Fruit fly (Drosophila melanogaster) whole organism, embryonic: ENCODE data around the gene Pstk.

Source experiments
- CG10267 ChIP-seq: fragments of 200-800 bp; sonication (Bioruptor generic); optimal IDR thresholded peaks from 2 replicates; lab custom pipeline; 2018; ENCODE audit warnings: missing biosample characterization, mild to moderate bottlenecking, missing genetic modification characterization, moderate library complexity
- CG10565 ChIP-seq: fragments of 200-800 bp; sonication (Bioruptor generic); optimal IDR thresholded peaks from 3 replicates; lab custom pipeline; 2016; ENCODE audit warnings: missing biosample characterization, mild to moderate bottlenecking, missing genetic modification characterization
- CG12219 ChIP-seq: fragments of 200-800 bp; sonication (Bioruptor generic); optimal IDR thresholded peaks from 3 replicates; lab custom pipeline; 2018; ENCODE audit warnings: missing biosample characterization, mild to moderate bottlenecking, missing genetic modification characterization
- CG12299 ChIP-seq: fragments of 200-800 bp; sonication (Bioruptor generic); optimal IDR thresholded peaks from 2 replicates; lab custom pipeline; 2018; ENCODE audit warnings: missing biosample characterization, mild to moderate bottlenecking, missing genetic modification characterization
- CG13123 ChIP-seq: fragments of 200-800 bp; sonication (Bioruptor generic); optimal IDR thresholded peaks from 2 replicates; lab custom pipeline; 2016; ENCODE audit warnings: missing biosample characterization, missing genetic modification characterization
- CG13287 ChIP-seq: fragments of 200-800 bp; sonication (Bioruptor generic); IDR thresholded peaks from 2 replicates; pipeline ENCODE4 v1.3.6; 2022; ENCODE audit warnings: missing biosample characterization, missing genetic modification characterization; ENCODE audit not compliant: partially characterized antibody
- CG17802 ChIP-seq: fragments of 200-800 bp; sonication (Bioruptor generic); optimal IDR thresholded peaks from 2 replicates; lab custom pipeline; 2018; ENCODE audit warnings: missing biosample characterization, mild to moderate bottlenecking, missing genetic modification characterization, moderate library complexity
- CG2199 ChIP-seq: fragments of 200-800 bp; sonication (Bioruptor generic); IDR thresholded peaks from 3 replicates; pipeline ENCODE4 v1.3.6; 2022; ENCODE audit warnings: missing biosample characterization, missing genetic modification characterization
- CG2889 ChIP-seq: fragments of 200-800 bp; sonication (Bioruptor generic); IDR thresholded peaks from 3 replicates; pipeline ENCODE4 v1.3.6; 2022; ENCODE audit warnings: missing biosample characterization, missing genetic modification characterization
- CG3847 ChIP-seq: fragments of 200-800 bp; sonication (Bioruptor generic); IDR thresholded peaks from 2 replicates; pipeline ENCODE4 v1.3.6; 2022; ENCODE audit warnings: missing biosample characterization, missing genetic modification characterization
- CG3995 ChIP-seq: fragments of 200-800 bp; sonication (Bioruptor generic); optimal IDR thresholded peaks from 3 replicates; lab custom pipeline; 2016; ENCODE audit warnings: missing biosample characterization, missing genetic modification characterization
- CG4854 ChIP-seq: fragments of 200-800 bp; sonication (Bioruptor generic); optimal IDR thresholded peaks from 2 replicates; lab custom pipeline; 2016; ENCODE audit warnings: missing biosample characterization, missing genetic modification characterization, inconsistent platforms
- CG5180 ChIP-seq: fragments of 200-800 bp; sonication (Bioruptor generic); optimal IDR thresholded peaks from 3 replicates; lab custom pipeline; 2017; ENCODE audit warnings: missing biosample characterization, missing genetic modification characterization, mild to moderate bottlenecking, moderate library complexity, missing genetic modification reagents
- CG6272 ChIP-seq: fragments of 200-800 bp; sonication (Bioruptor generic); IDR thresholded peaks from 2 replicates; pipeline ENCODE4 v1.3.6; 2022; ENCODE audit warnings: missing biosample characterization, missing genetic modification characterization
- CG6683 ChIP-seq: fragments of 200-800 bp; sonication (Bioruptor generic); optimal IDR thresholded peaks from 2 replicates; lab custom pipeline; 2017; ENCODE audit warnings: missing biosample characterization, mild to moderate bottlenecking, missing genetic modification characterization, missing genetic modification reagents
- CG6854 ChIP-seq: fragments of 200-800 bp; sonication (Bioruptor generic); optimal IDR thresholded peaks from 3 replicates; lab custom pipeline; 2017; ENCODE audit warnings: missing biosample characterization, mild to moderate bottlenecking, missing genetic modification characterization
- CG7928 ChIP-seq: fragments of 200-800 bp; sonication (Bioruptor generic); optimal IDR thresholded peaks from 2 replicates; lab custom pipeline; 2017; ENCODE audit warnings: missing biosample characterization, mild to moderate bottlenecking, missing genetic modification characterization
- CG8089 ChIP-seq: fragments of 200-800 bp; sonication (Bioruptor generic); optimal IDR thresholded peaks from 3 replicates; lab custom pipeline; 2016; ENCODE audit warnings: missing biosample characterization, missing genetic modification characterization
- CG9437 ChIP-seq: fragments of 200-800 bp; sonication (Bioruptor generic); optimal IDR thresholded peaks from 2 replicates; lab custom pipeline; 2018; ENCODE audit warnings: missing biosample characterization, mild to moderate bottlenecking, missing genetic modification characterization
- CG9817 ChIP-seq: fragments of 200-800 bp; sonication (Bioruptor generic); optimal IDR thresholded peaks from 2 replicates; lab custom pipeline; 2018; ENCODE audit warnings: missing biosample characterization, mild to moderate bottlenecking, missing genetic modification characterization, moderate library complexity
- CkIIα-i1 ChIP-seq: fragments of 200-800 bp; sonication (Bioruptor generic); IDR thresholded peaks from 2 replicates; pipeline ENCODE4 v1.3.6; 2022; ENCODE audit warnings: missing biosample characterization, missing genetic modification characterization
- Dad ChIP-seq: fragments of 200-800 bp; sonication (Bioruptor generic); optimal IDR thresholded peaks from 3 replicates; lab custom pipeline; 2016; ENCODE audit warnings: missing biosample characterization, missing genetic modification characterization
- Dfd ChIP-seq, 2 experiments: fragments of >200 bp; optimal IDR thresholded peaks; 2 replicates each; lab custom pipeline; 2017; ENCODE audit warnings: missing biosample characterization in 2 of 2, missing genetic modification characterization in 2 of 2
- Dip3 ChIP-seq: fragments of 200-800 bp; sonication (Bioruptor generic); optimal IDR thresholded peaks from 3 replicates; lab custom pipeline; 2016; ENCODE audit warnings: missing biosample characterization, missing genetic modification characterization
- ERR ChIP-seq: fragments of 200-800 bp; sonication (Bioruptor generic); optimal IDR thresholded peaks from 2 replicates; lab custom pipeline; 2016; ENCODE audit warnings: missing biosample characterization, missing genetic modification characterization
- Ets65A ChIP-seq: fragments of 200-800 bp; sonication (Bioruptor generic); peaks from one replicate; lab custom pipeline; 2016; ENCODE audit warnings: missing biosample characterization, missing genetic modification characterization
- Hr78 ChIP-seq, 2 experiments: fragments of 200-800 bp in 1 of 2; fragments of >200 bp in 1 of 2; sonication (Bioruptor generic) in 1 of 2; optimal IDR thresholded peaks; 2 replicates each; lab custom pipeline; 2017 to 2019; ENCODE audit warnings: missing biosample characterization in 2 of 2, missing genetic modification characterization in 2 of 2, mild to moderate bottlenecking in 1 of 2, moderate library complexity in 1 of 2
- MESR4 ChIP-seq: fragments of 200-800 bp; sonication (Bioruptor generic); optimal IDR thresholded peaks from 2 replicates; lab custom pipeline; 2018; ENCODE audit warnings: missing biosample characterization, mild to moderate bottlenecking, missing genetic modification characterization, moderate library complexity
- Mes4 ChIP-seq: fragments of 200-800 bp; sonication (Bioruptor generic); optimal IDR thresholded peaks from 2 replicates; lab custom pipeline; 2016; ENCODE audit warnings: missing biosample characterization, missing genetic modification characterization
- Myb ChIP-seq: fragments of 200-800 bp; sonication (Bioruptor generic); optimal IDR thresholded peaks from 2 replicates; lab custom pipeline; 2016; ENCODE audit warnings: missing biosample characterization, missing genetic modification characterization
- Nf-YB ChIP-seq: fragments of 200-800 bp; sonication (Bioruptor generic); optimal IDR thresholded peaks from 3 replicates; lab custom pipeline; 2019; ENCODE audit warnings: missing biosample characterization, mild to moderate bottlenecking, missing genetic modification characterization, moderate library complexity
- Optix ChIP-seq: fragments of 200-800 bp; sonication (Bioruptor generic); IDR thresholded peaks from 3 replicates; pipeline ENCODE4 v1.3.6; 2022; ENCODE audit warnings: missing biosample characterization, missing genetic modification characterization
- Poxn ChIP-seq: fragments of 200-800 bp; sonication (Bioruptor generic); IDR thresholded peaks from 2 replicates; pipeline ENCODE4 v1.3.6; 2022; ENCODE audit warnings: missing biosample characterization, missing genetic modification characterization
- Rx ChIP-seq: fragments of 200-800 bp; sonication (Bioruptor generic); IDR thresholded peaks from 2 replicates; pipeline ENCODE4 v1.3.6; 2022; ENCODE audit warnings: missing biosample characterization, missing genetic modification characterization
- bigmax ChIP-seq: fragments of 200-800 bp; sonication (Bioruptor generic); optimal IDR thresholded peaks from 2 replicates; lab custom pipeline; 2018; ENCODE audit warnings: missing biosample characterization, mild to moderate bottlenecking, missing genetic modification characterization
- chm ChIP-seq: fragments of 200-800 bp; sonication (Bioruptor generic); IDR thresholded peaks from 2 replicates; pipeline ENCODE4 v1.3.6; 2022; ENCODE audit warnings: missing biosample characterization, missing genetic modification characterization
- ewg ChIP-seq: fragments of 200-800 bp; sonication (Bioruptor generic); optimal IDR thresholded peaks from 3 replicates; lab custom pipeline; 2017; ENCODE audit warnings: mild to moderate bottlenecking, missing biosample characterization, missing genetic modification reagents, missing genetic modification characterization
- gt ChIP-seq: fragments of 200-800 bp; sonication (Bioruptor generic); IDR thresholded peaks from 2 replicates; pipeline ENCODE4 v1.3.6; 2022; ENCODE audit warnings: missing biosample characterization, missing genetic modification characterization
- h ChIP-seq: fragments of >200 bp; optimal IDR thresholded peaks from 2 replicates; lab custom pipeline; 2017
- jigr1 ChIP-seq: fragments of 200-800 bp; sonication (Bioruptor generic); IDR thresholded peaks from 3 replicates; pipeline ENCODE4 v1.3.6; 2022; ENCODE audit warnings: missing biosample characterization, missing genetic modification characterization
- lola ChIP-seq, 3 experiments: fragments of >200 bp in 2 of 3; fragments of 200-800 bp in 1 of 3; sonication (Bioruptor generic) in 1 of 3; optimal IDR thresholded peaks; 2 replicates each; lab custom pipeline; 2017 to 2019; ENCODE audit warnings: missing biosample characterization in 3 of 3, missing genetic modification characterization in 3 of 3, mild to moderate bottlenecking in 1 of 3, moderate library complexity in 1 of 3
- lov ChIP-seq, 2 experiments: fragments of 200-800 bp in 1 of 2; fragments of >200 bp in 1 of 2; sonication (Bioruptor generic) in 1 of 2; IDR thresholded peaks in 1 of 2; optimal IDR thresholded peaks in 1 of 2; 2 replicates in 1 of 2; 3 replicates in 1 of 2; pipeline versions ENCODE4 v1.3.6 to Lab custom; 2017 to 2022; ENCODE audit warnings: missing biosample characterization in 1 of 2, missing genetic modification characterization in 1 of 2
- peb ChIP-seq: fragments of 200-800 bp; sonication (Bioruptor generic); IDR thresholded peaks from 2 replicates; pipeline ENCODE4 v1.3.6; 2022; ENCODE audit warnings: missing biosample characterization, missing genetic modification characterization
- phol ChIP-seq: fragments of 200-800 bp; sonication (Bioruptor generic); optimal IDR thresholded peaks from 3 replicates; lab custom pipeline; 2018; ENCODE audit warnings: missing biosample characterization, mild to moderate bottlenecking, missing genetic modification characterization, moderate library complexity
- pum ChIP-seq: fragments of 200-800 bp; sonication (Bioruptor generic); optimal IDR thresholded peaks from 2 replicates; lab custom pipeline; 2016; ENCODE audit warnings: missing biosample characterization, missing genetic modification characterization
- run ChIP-seq: fragments of 200-800 bp; sonication (Bioruptor generic); optimal IDR thresholded peaks from 3 replicates; lab custom pipeline; 2018; ENCODE audit warnings: missing biosample characterization, mild to moderate bottlenecking, missing genetic modification characterization
- scrt ChIP-seq: fragments of 200-800 bp; sonication (Bioruptor generic); optimal IDR thresholded peaks from 2 replicates; lab custom pipeline; 2018; ENCODE audit warnings: missing biosample characterization, mild to moderate bottlenecking, missing genetic modification characterization, moderate library complexity
- sob ChIP-seq: fragments of 200-800 bp; sonication (Bioruptor generic); IDR thresholded peaks from 2 replicates; pipeline ENCODE4 v1.3.6; 2022; ENCODE audit warnings: missing biosample characterization, missing genetic modification characterization
- ssp ChIP-seq: fragments of 200-800 bp; sonication (Bioruptor generic); IDR thresholded peaks from 2 replicates; pipeline ENCODE4 v1.3.6; 2022; ENCODE audit warnings: missing biosample characterization, missing genetic modification characterization
- stc ChIP-seq: fragments of 200-800 bp; sonication (Bioruptor generic); IDR thresholded peaks from 2 replicates; pipeline ENCODE4 v1.3.6; 2022; ENCODE audit warnings: missing biosample characterization, missing genetic modification characterization
- sug ChIP-seq: fragments of 200-800 bp; optimal IDR thresholded peaks from 2 replicates; lab custom pipeline; 2019; ENCODE audit warnings: missing biosample characterization, mild to moderate bottlenecking, missing genetic modification characterization, moderate library complexity
- tio ChIP-seq: fragments of 200-800 bp; sonication (Bioruptor generic); optimal IDR thresholded peaks from 2 replicates; lab custom pipeline; 2017; ENCODE audit warnings: missing biosample characterization, missing genetic modification characterization, inconsistent platforms

The Pstk gene

dm6 chrX:19622924-19623323, 4.6 kb upstream of the Pstk start, which contains the start of the genes Naa20A and MKP-4 (continued):
- TF ChIP-seq lov (optimal IDR thresholded peaks at IDR 0.05; lab: Kevin White, UChicago) (no peak), lov (GFP tag; IDR thresholded peaks at IDR 0.05; lab: Robert Waterston, UW) (no peak), CG5180 (GFP tag; lab: Kevin White, UChicago) (no peak), CG3995 (GFP tag; lab: Kevin White, UChicago) (no peak), Dad (GFP tag; lab: Kevin White, UChicago) (no peak), peb (GFP tag; lab: Robert Waterston, UW) (no peak), phol (peak; percentile 12), CG10565 (GFP tag; lab: Kevin White, UChicago) (no peak), CG13123 (no peak), jigr1 (no peak), run (tag; lab: Kevin White, UChicago) (no peak), CG12219 (GFP tag; lab: Kevin White, UChicago) (no peak), gt (GFP tag; lab: Robert Waterston, UW) (no peak), Mes4 (GFP tag; lab: Kevin White, UChicago) (no peak), CG6272 (no peak), CG4854 (GFP tag; lab: Kevin White, UChicago) (no peak), CG3847 (GFP tag; lab: Robert Waterston, UW) (no peak), ewg (GFP tag; lab: Kevin White, UChicago) (peak; percentile 7), CG7928 (GFP tag; lab: Kevin White, UChicago) (no peak), CG6683 (GFP tag; lab: Kevin White, UChicago) (no peak), Dfd (GFP tag; optimal IDR thresholded peaks at IDR 0.05; lab: Kevin White, UChicago) (no peak), Poxn (GFP tag; lab: Robert Waterston, UW) (no peak), tio (no peak), CkIIα-i1 (no peak), CG6854 (GFP tag; lab: Kevin White, UChicago) (no peak), CG13287 (GFP tag; lab: Robert Waterston, UW) (peak; percentile 82), Nf-YB (GFP tag; lab: Kevin White, UChicago) (no peak), Hr78 (GFP tag; optimal IDR thresholded peaks at IDR 0.05; lab: Kevin White, UChicago) (no peak), Dip3 (no peak), CG12299 (tag; lab: Kevin White, UChicago) (no peak), sob (GFP tag; lab: Robert Waterston, UW) (0 out of 2 replicates have a peak, but pooled peaks have one; percentile 14), CG9437 (GFP tag; lab: Kevin White, UChicago) (no peak), Ets65A (GFP tag; lab: Kevin White, UChicago) (no peak), CG2889 (GFP tag; lab: Robert Waterston, UW) (no peak), pum (GFP tag; lab: Kevin White, UChicago) (no peak), CG8089 (GFP tag; lab: Kevin White, UChicago) (no peak), sug (tag; lab: Kevin White, UChicago) (no peak), MESR4 (GFP tag; lab: Kevin White, UChicago) (peak; percentile 81), CG17802 (tag; lab: Kevin White, UChicago) (peak; percentile 96), h (lab: Kevin White, UChicago) (no peak), lola (GFP tag; optimal IDR thresholded peaks at IDR 0.05; lab: Kevin White, UChicago) (no peak), scrt (GFP tag; lab: Kevin White, UChicago) (no peak), CG2199 (GFP tag; lab: Robert Waterston, UW) (no peak), Rx (GFP tag; lab: Robert Waterston, UW) (no peak), bigmax (GFP tag; lab: Kevin White, UChicago) (no peak), stc (GFP tag; lab: Robert Waterston, UW) (no peak; the same call in 1 of the 2 replicates), ssp (GFP tag; lab: Robert Waterston, UW) (peak; percentile 15; the same call in 1 of the 2 replicates), Myb (peak; percentile 16), CG10267 (tag; lab: Kevin White, UChicago) (no peak), ERR (GFP tag; lab: Kevin White, UChicago) (no peak), CG9817 (tag; lab: Kevin White, UChicago) (no peak), Optix (GFP tag; lab: Robert Waterston, UW) (no peak), chm (GFP tag; lab: Robert Waterston, UW) (peak; percentile 37; the same call in 1 of the 2 replicates)
